Worm (Caenorhabditis elegans) whole organism, L4 larva: Measurements from ENCODE around the gene R05F9.7.
A peak's percentile ranks its signal among the peaks of the same experiment; 100 is the strongest.

Experiments
- F26F4.8 ChIP-seq: fragments of 200-800 bp; sonication (Bioruptor generic); conservative IDR thresholded peaks from 2 replicates; pipeline ENCODE4 v1.3.6; 2022; ENCODE audit warnings: missing genetic modification characterization, missing compliant biosample characterization
- F49E8.2 ChIP-seq: sonication (generic microtip); optimal IDR thresholded peaks from 2 replicates; lab custom pipeline; 2016; ENCODE audit warnings: missing compliant biosample characterization, mild to moderate bottlenecking, missing genetic modification characterization, borderline replicate concordance
- T20F7.1 ChIP-seq: fragments of 200-800 bp; sonication (Bioruptor generic); optimal IDR thresholded peaks from 2 replicates; lab custom pipeline; 2018; ENCODE audit warnings: mild to moderate bottlenecking, missing genetic modification characterization, missing compliant biosample characterization
- Y105C5A.15 ChIP-seq: fragments of 200-800 bp; sonication (Bioruptor generic); IDR thresholded peaks from 2 replicates; pipeline ENCODE4 v1.3.6; 2022; ENCODE audit warnings: missing genetic modification characterization, missing compliant biosample characterization
- Y48G9A.11 ChIP-seq: fragments of 200-800 bp; sonication (Bioruptor generic); IDR thresholded peaks from 2 replicates; pipeline ENCODE4 v1.3.6; 2022; ENCODE audit warnings: missing genetic modification reagents, missing genetic modification characterization, missing compliant biosample characterization
- Y5F2A.4 ChIP-seq: fragments of 200-800 bp; sonication (Bioruptor generic); optimal IDR thresholded peaks from 2 replicates; lab custom pipeline; 2018; ENCODE audit warnings: mild to moderate bottlenecking, missing genetic modification characterization, missing compliant biosample characterization
- aha-1 ChIP-seq: fragments of 150-350 bp; peaks from one replicate; lab custom pipeline; 2014; ENCODE audit warnings: missing biosample characterization, missing genetic modification characterization
- aly-2 ChIP-seq: sonication (generic microtip); optimal IDR thresholded peaks from 2 replicates; lab custom pipeline; 2018; ENCODE audit warnings: missing biosample characterization, missing genetic modification characterization
- ceh-28 ChIP-seq: fragments of 150-350 bp; optimal IDR thresholded peaks from 2 replicates; lab custom pipeline; 2014; ENCODE audit warnings: missing biosample characterization, missing genetic modification reagents, missing genetic modification characterization
- ceh-62 ChIP-seq: sonication (generic microtip); optimal IDR thresholded peaks from 2 replicates; lab custom pipeline; 2017; ENCODE audit warnings: missing biosample characterization, missing genetic modification characterization
- daf-16 ChIP-seq, 3 experiments: sonication (generic microtip); optimal IDR thresholded peaks; 2 replicates each; lab custom pipeline; 2016 to 2017; ENCODE audit warnings: missing genetic modification characterization in 3 of 3, missing genetic modification reagents in 3 of 3, mild to moderate bottlenecking in 2 of 3, missing compliant biosample characterization in 2 of 3, missing biosample characterization in 1 of 3, moderate library complexity in 1 of 3
- dmd-6 ChIP-seq: fragments of 200-800 bp; sonication (Bioruptor generic); IDR thresholded peaks from 2 replicates; pipeline ENCODE4 v1.3.6; 2022; ENCODE audit warnings: missing genetic modification reagents, missing genetic modification characterization, missing compliant biosample characterization
- dpl-1 ChIP-seq: fragments of 150-350 bp; optimal IDR thresholded peaks from 2 replicates; lab custom pipeline; 2014; ENCODE audit warnings: missing biosample characterization, missing genetic modification reagents, missing genetic modification characterization
- dve-1 ChIP-seq: sonication (generic microtip); optimal IDR thresholded peaks from 2 replicates; lab custom pipeline; 2017; ENCODE audit warnings: antibody characterized with exemption, mild to moderate bottlenecking, missing genetic modification characterization, missing compliant biosample characterization; ENCODE audit not compliant: insufficient read depth
- egl-27 ChIP-seq: sonication (generic microtip); optimal IDR thresholded peaks from 3 replicates; lab custom pipeline; 2017; ENCODE audit warnings: missing biosample characterization, missing genetic modification reagents, missing genetic modification characterization
- hif-1 ChIP-seq, 2 experiments: sonication (generic microtip); optimal IDR thresholded peaks; 2 replicates each; lab custom pipeline; 2016 to 2017; ENCODE audit warnings: missing compliant biosample characterization in 2 of 2, missing genetic modification characterization in 2 of 2, missing genetic modification reagents in 2 of 2, missing genotype in 2 of 2, mild to moderate bottlenecking in 1 of 2
- hlh-11 ChIP-seq: fragments of 200-800 bp; sonication (Bioruptor generic); optimal IDR thresholded peaks from 2 replicates; lab custom pipeline; 2018; ENCODE audit warnings: mild to moderate bottlenecking, missing genetic modification characterization, missing compliant biosample characterization
- hlh-30 ChIP-seq: sonication (generic microtip); optimal IDR thresholded peaks from 2 replicates; lab custom pipeline; 2017; ENCODE audit warnings: antibody characterized with exemption, mild to moderate bottlenecking, missing genetic modification characterization, missing compliant biosample characterization; ENCODE audit not compliant: insufficient read depth
- hmg-1.1 ChIP-seq: fragments of 200-800 bp; sonication (Bioruptor generic); IDR thresholded peaks from 2 replicates; pipeline ENCODE4 v1.3.6; 2022; ENCODE audit warnings: missing genetic modification reagents, missing genetic modification characterization, missing compliant biosample characterization
- lin-39 ChIP-seq: fragments of 150-350 bp; optimal IDR thresholded peaks from 2 replicates; lab custom pipeline; 2014; ENCODE audit warnings: missing biosample characterization, missing genetic modification reagents, missing genetic modification characterization
- lsy-2 ChIP-seq, 2 experiments: fragments of 150-350 bp in 1 of 2; sonication (generic microtip) in 1 of 2; optimal IDR thresholded peaks; 2 replicates each; lab custom pipeline; 2014 to 2017; ENCODE audit warnings: missing biosample characterization in 2 of 2, missing genetic modification characterization in 2 of 2
- mdl-1 ChIP-seq, 2 experiments: fragments of 150-350 bp in 1 of 2; sonication (generic microtip) in 1 of 2; optimal IDR thresholded peaks; 2 replicates each; lab custom pipeline; 2014 to 2017; ENCODE audit warnings: missing biosample characterization in 2 of 2, missing genetic modification characterization in 2 of 2
- mes-2 ChIP-seq: sonication (generic microtip); optimal IDR thresholded peaks from 2 replicates; lab custom pipeline; 2016; ENCODE audit warnings: missing genotype, mild to moderate bottlenecking, missing genetic modification characterization, missing compliant biosample characterization; ENCODE audit not compliant: poor library complexity, severe bottlenecking
- mxl-3 ChIP-seq: fragments of 200-800 bp; sonication (Bioruptor generic); optimal IDR thresholded peaks from 2 replicates; lab custom pipeline; 2018; ENCODE audit warnings: mild to moderate bottlenecking, missing genetic modification characterization, missing compliant biosample characterization
- nhr-10 ChIP-seq: fragments of 150-350 bp; optimal IDR thresholded peaks from 2 replicates; lab custom pipeline; 2014; ENCODE audit warnings: missing biosample characterization, missing genetic modification characterization
- nhr-102 ChIP-seq: sonication (generic microtip); optimal IDR thresholded peaks from 2 replicates; lab custom pipeline; 2016; ENCODE audit warnings: mild to moderate bottlenecking, missing genetic modification characterization, moderate library complexity, missing compliant biosample characterization
- nhr-11 ChIP-seq: fragments of 150-350 bp; optimal IDR thresholded peaks from 2 replicates; lab custom pipeline; 2014; ENCODE audit warnings: missing biosample characterization, missing genetic modification characterization
- nhr-25 ChIP-seq: sonication (generic microtip); optimal IDR thresholded peaks from 2 replicates; lab custom pipeline; 2017; ENCODE audit warnings: missing genetic modification characterization, mild to moderate bottlenecking, missing compliant biosample characterization, antibody characterized with exemption, moderate library complexity, borderline replicate concordance; ENCODE audit not compliant: insufficient read depth
- nhr-28 ChIP-seq: fragments of 150-350 bp; optimal IDR thresholded peaks from 2 replicates; lab custom pipeline; 2014; ENCODE audit warnings: missing biosample characterization, missing genetic modification characterization
- nhr-48 ChIP-seq: sonication (generic microtip); optimal IDR thresholded peaks from 2 replicates; lab custom pipeline; 2016; ENCODE audit warnings: mild to moderate bottlenecking, missing genetic modification characterization, missing compliant biosample characterization
- nhr-77 ChIP-seq: fragments of 150-350 bp; optimal IDR thresholded peaks from 2 replicates; lab custom pipeline; 2014; ENCODE audit warnings: missing biosample characterization, missing genetic modification characterization
- php-3 ChIP-seq: fragments of 200-800 bp; sonication (Bioruptor generic); IDR thresholded peaks from 2 replicates; pipeline ENCODE4 v1.3.6; 2022; ENCODE audit warnings: missing genetic modification reagents, missing genetic modification characterization, missing compliant biosample characterization
- pqm-1 ChIP-seq: sonication (generic microtip); optimal IDR thresholded peaks from 2 replicates; lab custom pipeline; 2017; ENCODE audit warnings: missing biosample characterization, missing genetic modification characterization
- saeg-2 ChIP-seq: fragments of 200-800 bp; sonication (Bioruptor generic); IDR thresholded peaks from 2 replicates; pipeline ENCODE4 v1.3.6; 2022; ENCODE audit warnings: missing genetic modification reagents, missing genetic modification characterization, missing compliant biosample characterization
- sdz-12 ChIP-seq: fragments of 200-800 bp; sonication (Bioruptor generic); optimal IDR thresholded peaks from 2 replicates; lab custom pipeline; 2018; ENCODE audit warnings: mild to moderate bottlenecking, missing genetic modification characterization, missing compliant biosample characterization
- set-16 ChIP-seq: fragments of 200-800 bp; sonication (Bioruptor generic); IDR thresholded peaks from 2 replicates; pipeline ENCODE4 v1.3.6; 2022; ENCODE audit warnings: missing genetic modification reagents, missing genetic modification characterization, missing compliant biosample characterization
- skn-1 ChIP-seq: fragments of 150-350 bp; optimal IDR thresholded peaks from 2 replicates; lab custom pipeline; 2014; ENCODE audit warnings: missing biosample characterization, missing genetic modification characterization
- spr-1 ChIP-seq: sonication (generic microtip); optimal IDR thresholded peaks from 2 replicates; lab custom pipeline; 2016; ENCODE audit warnings: mild to moderate bottlenecking, missing genetic modification characterization, missing compliant biosample characterization
- zfp-2 ChIP-seq: sonication (generic microtip); optimal IDR thresholded peaks from 2 replicates; lab custom pipeline; 2016; ENCODE audit warnings: mild to moderate bottlenecking, missing genetic modification characterization, missing compliant biosample characterization
- zip-11 ChIP-seq: fragments of 200-800 bp; sonication (Bioruptor generic); IDR thresholded peaks from 2 replicates; pipeline ENCODE4 v1.3.6; 2022; ENCODE audit warnings: missing genetic modification characterization, missing compliant biosample characterization
- zip-2 ChIP-seq: fragments of 150-350 bp; optimal IDR thresholded peaks from 2 replicates; lab custom pipeline; 2014; ENCODE audit warnings: missing biosample characterization, missing genetic modification characterization

Gene R05F9.7

ce11 chrII:4874335-4874861, 11.7 kb upstream of the R05F9.7 start, which contains the start of gene F11G11.15:
F11G11.15 (plus strand) TSS chrII:4874845.
- TF ChIP-seq hlh-30 (tag; lab: Kevin White, UChicago): peak; percentile 66
- TF ChIP-seq skn-1 (tag; lab: Kevin White, UChicago): no peak
- peak; percentile 96 for TF ChIP-seq aha-1 (tag; lab: Kevin White, UChicago)
- TF ChIP-seq hlh-11 (tag; lab: Kevin White, UChicago): peak; percentile 45
- peak; percentile 81 for TF ChIP-seq mxl-3 (GFP tag; lab: Kevin White, UChicago)
- peak; percentile 68 for TF ChIP-seq nhr-48 (tag; lab: Kevin White, UChicago)
- TF ChIP-seq egl-27 (tag; lab: Kevin White, UChicago): no peak
- TF ChIP-seq mdl-1 (tag; optimal IDR thresholded peaks at IDR 0.05; lab: Kevin White, UChicago): peak in 1 of 2 experiments; percentile 31
- peak; percentile 33 for TF ChIP-seq nhr-28 (tag; lab: Kevin White, UChicago)

- no peak for TF ChIP-seq skn-1 (tag; lab: Kevin White, UChicago)
- TF ChIP-seq Y5F2A.4 (GFP tag; lab: Kevin White, UChicago): no peak
- TF ChIP-seq Y105C5A.15: no peak
- no peak for TF ChIP-seq Y48G9A.11 (GFP tag; lab: Robert Waterston, UW)
- TF ChIP-seq nhr-11: no peak
- no peak for TF ChIP-seq daf-16 (GFP tag; optimal IDR thresholded peaks at IDR 0.05; lab: Kevin White, UChicago)
- TF ChIP-seq daf-16 (tag; optimal IDR thresholded peaks at IDR 0.05; lab: Kevin White, UChicago): no peak
- no peak for TF ChIP-seq nhr-10 (tag; lab: Kevin White, UChicago)
- TF ChIP-seq sdz-12 (GFP tag; lab: Kevin White, UChicago): no peak
- no peak for TF ChIP-seq zip-2 (tag; lab: Kevin White, UChicago)
- no peak for TF ChIP-seq zip-11 (GFP tag; lab: Robert Waterston, UW)
- no peak for TF ChIP-seq mxl-3 (GFP tag; lab: Kevin White, UChicago)
These were observed 10.0 kb upstream of the R05F9.7 start, which contains the start of gene F11G11.13 for ce11 chrII:4876091-4876490. F11G11.13 (minus strand) TSS chrII:4876179.

- peak; percentile 41 for TF ChIP-seq nhr-28 (tag; lab: Kevin White, UChicago)
- TF ChIP-seq daf-16 (GFP tag; optimal IDR thresholded peaks at IDR 0.05; lab: Kevin White, UChicago): no peak
- TF ChIP-seq daf-16 (tag; optimal IDR thresholded peaks at IDR 0.05; lab: Kevin White, UChicago): peak; percentile 34
- TF ChIP-seq T20F7.1: no peak
- TF ChIP-seq nhr-11: no peak
These were observed 6.4 kb upstream of the R05F9.7 start, which contains the start of gene gst-6 for ce11 chrII:4879629-4880028. gst-6 (plus strand) TSS chrII:4879891.

ce11 chrII:4881727-4882126, 4.3 kb upstream of the R05F9.7 start, which contains the start of gene gst-7:
gst-7 (plus strand) TSS chrII:4882062.
- no peak for TF ChIP-seq spr-1 (tag; lab: Kevin White, UChicago)
- TF ChIP-seq pqm-1: peak; percentile 38
- TF ChIP-seq dmd-6 (GFP tag; lab: Robert Waterston, UW): peak; percentile 73
- no peak for TF ChIP-seq dpl-1 (GFP tag; lab: Kevin White, UChicago)
- TF ChIP-seq F49E8.2 (tag; lab: Kevin White, UChicago): no peak
- peak; percentile 43 for TF ChIP-seq nhr-11
- TF ChIP-seq lsy-2 (tag; optimal IDR thresholded peaks at IDR 0.05; lab: Kevin White, UChicago): peak in 1 of 2 experiments; percentile 51
- no peak for TF ChIP-seq nhr-25 (tag; lab: Kevin White, UChicago)
- TF ChIP-seq hmg-1.1 (GFP tag; lab: Robert Waterston, UW): peak; percentile 35; the same call in 1 of the 2 replicates
- TF ChIP-seq F26F4.8 (GFP tag; lab: Robert Waterston, UW): no peak
- peak in 1 of 2 experiments; percentile 53 for TF ChIP-seq mdl-1 (tag; optimal IDR thresholded peaks at IDR 0.05; lab: Kevin White, UChicago)
- TF ChIP-seq hlh-30 (tag; lab: Kevin White, UChicago): peak; percentile 66
- TF ChIP-seq ceh-28: no peak
- TF ChIP-seq nhr-77: peak; percentile 39
- TF ChIP-seq daf-16 (GFP tag; optimal IDR thresholded peaks at IDR 0.05; lab: Kevin White, UChicago): no peak
- peak; percentile 89 for TF ChIP-seq daf-16 (tag; optimal IDR thresholded peaks at IDR 0.05; lab: Kevin White, UChicago)
- TF ChIP-seq saeg-2 (GFP tag; lab: Robert Waterston, UW): no peak
- TF ChIP-seq php-3: peak; percentile 68
- TF ChIP-seq dve-1 (tag; lab: Kevin White, UChicago): peak; percentile 83
- no peak for TF ChIP-seq T20F7.1
- TF ChIP-seq Y5F2A.4 (GFP tag; lab: Kevin White, UChicago): no peak
- no peak for TF ChIP-seq set-16 (GFP tag; lab: Robert Waterston, UW)
- no peak for TF ChIP-seq aly-2 (tag; lab: Kevin White, UChicago)
- TF ChIP-seq ceh-62 (tag; lab: Kevin White, UChicago): no peak
- TF ChIP-seq zfp-2 (tag; lab: Kevin White, UChicago): no peak
- TF ChIP-seq hif-1 (tag; optimal IDR thresholded peaks at IDR 0.05; lab: Kevin White, UChicago): peak in 1 of 2 experiments; percentile 11
- no peak for TF ChIP-seq lin-39 (tag; lab: Kevin White, UChicago)
- peak; percentile 95 for TF ChIP-seq nhr-102 (tag; lab: Kevin White, UChicago)
- no peak for TF ChIP-seq sdz-12 (GFP tag; lab: Kevin White, UChicago)
- peak; percentile 18 for TF ChIP-seq mes-2 (tag; lab: Kevin White, UChicago)
